Worm (Caenorhabditis elegans): ENCODE results near the gene F58D2.4.

DNA sequence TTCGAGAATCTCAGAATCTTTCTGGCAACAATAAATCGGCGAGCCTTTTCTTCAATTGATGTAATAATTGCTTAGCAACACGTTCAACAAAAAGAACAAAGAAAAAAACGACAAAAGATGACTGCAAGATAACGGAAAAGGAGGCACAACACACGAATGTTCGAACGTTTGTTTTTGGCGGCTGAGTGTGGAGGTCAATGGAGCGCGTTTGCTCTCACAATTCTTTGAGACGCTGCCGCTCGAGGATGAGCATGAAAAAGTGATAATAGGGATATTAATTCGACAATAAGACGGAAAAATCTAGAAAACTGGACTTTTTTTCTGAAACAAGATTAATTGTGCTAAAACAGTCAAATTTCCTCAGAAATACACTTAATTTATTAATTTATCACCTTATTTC, 17.0 kb upstream of the F58D2.4 start:
- TF ChIP-seq ets-4 (tag; optimal IDR thresholded peaks at IDR 0.05) (no peak), pha-4 (tag; optimal IDR thresholded peaks at IDR 0.05) (no peak), ama-1 (optimal IDR thresholded peaks at IDR 0.05) (no peak)

All from whole organism, late embryonic.